Worm (Caenorhabditis elegans) whole organism, midembryonic: Measurements from ENCODE around the gene C03C10.2.

Experiments
- T22C8.4 ChIP-seq: fragments of 200-800 bp; sonication (Bioruptor generic); IDR thresholded peaks from 2 replicates; pipeline ENCODE4 v1.3.6; 2022; ENCODE audit warnings: missing genetic modification characterization, missing compliant biosample characterization
- cog-1 ChIP-seq: sonication (generic microtip); optimal IDR thresholded peaks from 2 replicates; lab custom pipeline; 2016; ENCODE audit warnings: missing genetic modification characterization, missing compliant biosample characterization
- klf-2 ChIP-seq: fragments of 200-800 bp; sonication (Bioruptor generic); conservative IDR thresholded peaks from 2 replicates; pipeline ENCODE4 v1.3.6; 2022; ENCODE audit warnings: missing genetic modification reagents, missing genetic modification characterization, missing compliant biosample characterization
- ref-1 ChIP-seq: fragments of 200-800 bp; sonication (Bioruptor generic); conservative IDR thresholded peaks from 2 replicates; pipeline ENCODE4 v1.3.6; 2022; ENCODE audit warnings: missing genetic modification reagents, missing genetic modification characterization, missing compliant biosample characterization
- tab-1 ChIP-seq: fragments of 200-800 bp; sonication (Bioruptor generic); IDR thresholded peaks from 2 replicates; pipeline ENCODE4 v1.3.6; 2022; ENCODE audit warnings: missing genetic modification characterization, missing compliant biosample characterization

- TF ChIP-seq cog-1 (tag; lab: Kevin White, UChicago) = no peak
- TF ChIP-seq tab-1 (GFP tag; lab: Robert Waterston, UW) = no peak
- no peak for TF ChIP-seq T22C8.4 (GFP tag; lab: Robert Waterston, UW)
- no peak for TF ChIP-seq klf-2
- no peak for TF ChIP-seq ref-1
Measured at ce11 chrIII:4102039-4102438, 11.2 kb downstream of the C03C10.2 start.
